Worm (Caenorhabditis elegans) whole organism, L4/young adult: ENCODE data around the gene K12H4.6.

Experiments
- W03F9.2 ChIP-seq: fragments of 150-350 bp; optimal IDR thresholded peaks from 2 replicates; lab custom pipeline; 2014; ENCODE audit warnings: missing biosample characterization, missing genetic modification characterization
- dao-5 ChIP-seq: sonication (generic microtip); optimal IDR thresholded peaks from 2 replicates; lab custom pipeline; 2016; ENCODE audit warnings: missing genotype, missing genetic modification characterization, moderate library complexity, missing compliant biosample characterization
- him-1 ChIP-seq: sonication (generic microtip); optimal IDR thresholded peaks from 2 replicates; lab custom pipeline; 2016; ENCODE audit warnings: missing genotype, missing genetic modification reagents, missing genetic modification characterization, missing compliant biosample characterization

ce11 chrIII:7997447-7998046 is 45.1 kb downstream of the K12H4.6 start:
- TF ChIP-seq him-1 (tag; lab: Kevin White, UChicago) (no peak), dao-5 (no peak), W03F9.2 (tag; lab: Kevin White, UChicago) (no peak)
